Fruit fly (Drosophila melanogaster): ENCODE data around the gene CG33654.

The CG33654 gene

dm6 chr3R:9559413-9560014, 23.5 kb downstream of the CG33654 start, which contains the start of the genes AP-1mu and MBD-like (continued):
- TF ChIP-seq CG6792 (GFP tag; optimal IDR thresholded peaks at IDR 0.05): peak; percentile 45

- TF ChIP-seq CG3919 (GFP tag; optimal IDR thresholded peaks at IDR 0.05) (peak; percentile 55), Hr4 (GFP tag; optimal IDR thresholded peaks at IDR 0.05) (no peak), OdsH (GFP tag; optimal IDR thresholded peaks at IDR 0.05) (no peak), cyc (GFP tag; optimal IDR thresholded peaks at IDR 0.05) (peak; percentile 38), Eip75B (GFP tag; optimal IDR thresholded peaks at IDR 0.05) (no peak), vri (GFP tag; optimal IDR thresholded peaks at IDR 0.05) (peak; percentile 97), CG8319 (GFP tag; optimal IDR thresholded peaks at IDR 0.05) (no peak), Eip93F (GFP tag; optimal IDR thresholded peaks at IDR 0.05) (no peak), ss (GFP tag; optimal IDR thresholded peaks at IDR 0.05) (no peak), acj6 (GFP tag; optimal IDR thresholded peaks at IDR 0.05) (peak; percentile 39), Eip78C (GFP tag) (peak; percentile 84), topi (GFP tag; optimal IDR thresholded peaks at IDR 0.05) (peak; percentile 38), CG6792 (GFP tag; optimal IDR thresholded peaks at IDR 0.05) (peak; percentile 36), lz (GFP tag; optimal IDR thresholded peaks at IDR 0.05) (peak; percentile 46), CG11294 (GFP tag; IDR thresholded peaks at IDR 0.05) (no peak), Gug (GFP tag; IDR thresholded peaks at IDR 0.05) (no peak; the same call in 1 of the 2 replicates), CG34406 (GFP tag; optimal IDR thresholded peaks at IDR 0.05) (no peak), eg (GFP tag; IDR thresholded peaks at IDR 0.05) (peak; percentile 22; the same call in 1 of the 3 replicates), CG10631 (GFP tag; optimal IDR thresholded peaks at IDR 0.05) (peak; percentile 54), CG3032 (tag; optimal IDR thresholded peaks at IDR 0.05) (peak; percentile 27), CG8632 (GFP tag; optimal IDR thresholded peaks at IDR 0.05) (no peak), CG6163 (GFP tag; IDR thresholded peaks at IDR 0.05) (no peak), fd59A (GFP tag; optimal IDR thresholded peaks at IDR 0.05) (no peak), achi (GFP tag; optimal IDR thresholded peaks at IDR 0.05) (peak; percentile 40), Sox14 (GFP tag; optimal IDR thresholded peaks at IDR 0.05) (peak; percentile 25), CG31627 (GFP tag; optimal IDR thresholded peaks at IDR 0.05) (peak; percentile 58), Sox102F (GFP tag; optimal IDR thresholded peaks at IDR 0.05) (no peak), CG8119 (GFP tag; IDR thresholded peaks at IDR 0.05) (no peak), CG6276 (GFP tag; optimal IDR thresholded peaks at IDR 0.05) (no peak), net (GFP tag; optimal IDR thresholded peaks at IDR 0.05) (no peak), CG15336 (GFP tag; IDR thresholded peaks at IDR 0.05) (peak; percentile 15; the same call in 1 of the 2 replicates), CG6854 (GFP tag; optimal IDR thresholded peaks at IDR 0.05) (no peak), CG9139 (GFP tag; optimal IDR thresholded peaks at IDR 0.05) (no peak), esn (GFP tag; optimal IDR thresholded peaks at IDR 0.05) (peak; percentile 67), svp (GFP tag) (no peak), CG11762 (GFP tag; optimal IDR thresholded peaks at IDR 0.05; ENCODE audit: insufficient read depth) (no peak), dac (GFP tag; optimal IDR thresholded peaks at IDR 0.05) (no peak), CG6808 (GFP tag; optimal IDR thresholded peaks at IDR 0.05) (no peak), Sox15 (GFP tag; optimal IDR thresholded peaks at IDR 0.05) (no peak), Hr39 (GFP tag; optimal IDR thresholded peaks at IDR 0.05) (peak; percentile 44), Ets96B (tag; optimal IDR thresholded peaks at IDR 0.05) (no peak), Ets21C (GFP tag; optimal IDR thresholded peaks at IDR 0.05) (peak; percentile 30)
These were observed 27.6 kb downstream of the CG33654 start, which contains the start of the genes CG9386 and BckdhA for dm6 chr3R:9555334-9555974. Gene CG9386, minus strand, starts transcription at chr3R:9555408. Gene BckdhA, plus strand, starts transcription at chr3R:9555785.

All from whole organism, prepupa.